Worm (Caenorhabditis elegans) whole organism, young adult: ENCODE results near the gene gro-1.

ENCODE experiments used
- B0019.2 ChIP-seq: fragments of 200-800 bp; sonication (Bioruptor generic); conservative IDR thresholded peaks from 2 replicates; pipeline ENCODE4 v1.3.6; 2022; ENCODE audit warnings: missing genetic modification reagents, missing genetic modification characterization, missing compliant biosample characterization
- B0261.1 ChIP-seq: sonication (generic microtip); optimal IDR thresholded peaks from 2 replicates; lab custom pipeline; 2016; ENCODE audit warnings: mild to moderate bottlenecking, missing genetic modification characterization, moderate library complexity, missing compliant biosample characterization
- C06A6.2 ChIP-seq: fragments of 200-800 bp; sonication (Bioruptor generic); conservative IDR thresholded peaks from 2 replicates; pipeline ENCODE4 v1.3.6; 2022; ENCODE audit warnings: missing genetic modification characterization, missing compliant biosample characterization
- F33H1.4 ChIP-seq: fragments of 200-800 bp; sonication (Bioruptor generic); IDR thresholded peaks from 2 replicates; pipeline ENCODE4 v1.3.6; 2022; ENCODE audit warnings: missing genetic modification reagents, missing genetic modification characterization, missing compliant biosample characterization
- F49E8.2 ChIP-seq: sonication (generic microtip); optimal IDR thresholded peaks from 3 replicates; lab custom pipeline; 2017; ENCODE audit warnings: missing genetic modification characterization, mild to moderate bottlenecking, missing compliant biosample characterization, antibody characterized with exemption, moderate library complexity; ENCODE audit not compliant: insufficient read depth
- F55B11.4 ChIP-seq: sonication (generic microtip); optimal IDR thresholded peaks from 2 replicates; lab custom pipeline; 2016; ENCODE audit warnings: missing compliant biosample characterization, missing genetic modification characterization, borderline replicate concordance; ENCODE audit not compliant: insufficient read depth
- F57A8.1 ChIP-seq: fragments of 200-800 bp; sonication (Bioruptor generic); optimal IDR thresholded peaks from 2 replicates; lab custom pipeline; 2018; ENCODE audit warnings: mild to moderate bottlenecking, missing genetic modification characterization, moderate library complexity, missing compliant biosample characterization
- Y53F4B.3 ChIP-seq: fragments of 200-800 bp; sonication (Bioruptor generic); IDR thresholded peaks from 2 replicates; pipeline ENCODE4 v1.3.6; 2022; ENCODE audit warnings: missing genetic modification reagents, missing genetic modification characterization, missing compliant biosample characterization
- Y79H2A.3 ChIP-seq: fragments of 200-800 bp; sonication (Bioruptor generic); conservative IDR thresholded peaks from 2 replicates; pipeline ENCODE4 v1.3.6; 2022; ENCODE audit warnings: missing genetic modification reagents, missing genetic modification characterization, missing compliant biosample characterization
- akir-1 ChIP-seq: fragments of 200-800 bp; sonication (Bioruptor generic); optimal IDR thresholded peaks from 2 replicates; lab custom pipeline; 2018; ENCODE audit warnings: mild to moderate bottlenecking, missing genetic modification characterization, moderate library complexity, missing compliant biosample characterization
- atf-7 ChIP-seq: sonication (generic microtip); optimal IDR thresholded peaks from 2 replicates; lab custom pipeline; 2017; ENCODE audit warnings: mild to moderate bottlenecking, missing genetic modification characterization, missing compliant biosample characterization
- attf-3 ChIP-seq: fragments of 200-800 bp; sonication (Bioruptor generic); conservative IDR thresholded peaks from 2 replicates; pipeline ENCODE4 v1.3.6; 2022; ENCODE audit warnings: missing genetic modification reagents, missing genetic modification characterization, missing compliant biosample characterization
- bed-1 ChIP-seq: fragments of 200-800 bp; sonication (Bioruptor generic); IDR thresholded peaks from 2 replicates; pipeline ENCODE4 v1.3.6; 2022; ENCODE audit warnings: missing genetic modification reagents, missing genetic modification characterization, missing compliant biosample characterization
- bed-2 ChIP-seq: fragments of 200-800 bp; sonication (Bioruptor generic); IDR thresholded peaks from 2 replicates; pipeline ENCODE4 v1.3.6; 2022; ENCODE audit warnings: missing genetic modification reagents, missing genetic modification characterization, missing compliant biosample characterization
- ceh-79 ChIP-seq: sonication (generic microtip); optimal IDR thresholded peaks from 2 replicates; lab custom pipeline; 2017; ENCODE audit warnings: mild to moderate bottlenecking, missing genetic modification characterization, missing compliant biosample characterization
- egl-44 ChIP-seq: fragments of 200-800 bp; sonication (Bioruptor generic); IDR thresholded peaks from 2 replicates; pipeline ENCODE4 v1.3.6; 2022; ENCODE audit warnings: missing genetic modification reagents, missing genetic modification characterization, missing compliant biosample characterization
- ekl-4 ChIP-seq: fragments of 200-800 bp; sonication (Bioruptor generic); IDR thresholded peaks from 2 replicates; pipeline ENCODE4 v1.3.6; 2022; ENCODE audit warnings: missing genetic modification reagents, missing genetic modification characterization, missing compliant biosample characterization
- him-1 ChIP-seq: sonication (generic microtip); optimal IDR thresholded peaks from 2 replicates; lab custom pipeline; 2016; ENCODE audit warnings: missing genotype, missing genetic modification reagents, missing genetic modification characterization, missing compliant biosample characterization
- hmg-1.2 ChIP-seq: fragments of 200-800 bp; sonication (Bioruptor generic); IDR thresholded peaks from 2 replicates; pipeline ENCODE4 v1.3.6; 2022; ENCODE audit warnings: missing genetic modification reagents, missing genetic modification characterization, missing compliant biosample characterization
- hrde-1 ChIP-seq: sonication (generic microtip); optimal IDR thresholded peaks from 2 replicates; lab custom pipeline; 2016; ENCODE audit warnings: missing genetic modification characterization, mild to moderate bottlenecking, missing compliant biosample characterization, moderate library complexity, missing genotype, missing genetic modification reagents, borderline replicate concordance
- hsf-1 ChIP-seq: fragments of 200-800 bp; sonication (Bioruptor generic); IDR thresholded peaks from 2 replicates; pipeline ENCODE4 v1.3.6; 2022; ENCODE audit warnings: missing genetic modification reagents, missing genetic modification characterization, missing compliant biosample characterization
- let-607 ChIP-seq, 2 experiments: fragments of 200-800 bp in 1 of 2; sonication (Bioruptor generic) in 1 of 2; sonication (generic microtip) in 1 of 2; optimal IDR thresholded peaks; 2 replicates each; lab custom pipeline; 2016 to 2018; ENCODE audit warnings: mild to moderate bottlenecking in 2 of 2, missing compliant biosample characterization in 2 of 2, missing genetic modification characterization in 2 of 2, moderate library complexity in 2 of 2, missing genotype in 1 of 2
- lsy-27 ChIP-seq: sonication (generic microtip); optimal IDR thresholded peaks from 2 replicates; lab custom pipeline; 2017; ENCODE audit warnings: missing genetic modification characterization, mild to moderate bottlenecking, missing compliant biosample characterization, antibody characterized with exemption, missing genotype, borderline replicate concordance; ENCODE audit not compliant: insufficient read depth
- madf-3 ChIP-seq: fragments of 200-800 bp; sonication (Bioruptor generic); IDR thresholded peaks from 2 replicates; pipeline ENCODE4 v1.3.6; 2022; ENCODE audit warnings: missing genetic modification reagents, missing genetic modification characterization, missing compliant biosample characterization
- madf-6 ChIP-seq: fragments of 200-800 bp; sonication (Bioruptor generic); IDR thresholded peaks from 2 replicates; pipeline ENCODE4 v1.3.6; 2022; ENCODE audit warnings: missing genetic modification reagents, missing genetic modification characterization, missing compliant biosample characterization
- mcd-1 ChIP-seq: fragments of 200-800 bp; sonication (Bioruptor generic); IDR thresholded peaks from 2 replicates; pipeline ENCODE4 v1.3.6; 2022; ENCODE audit warnings: missing genetic modification reagents, missing genetic modification characterization, missing compliant biosample characterization
- mxl-1 ChIP-seq: sonication (generic microtip); optimal IDR thresholded peaks from 2 replicates; lab custom pipeline; 2016; ENCODE audit warnings: missing genetic modification characterization, missing compliant biosample characterization
- nfya-1 ChIP-seq: sonication (generic microtip); optimal IDR thresholded peaks from 2 replicates; lab custom pipeline; 2017; ENCODE audit warnings: antibody characterized with exemption, missing compliant biosample characterization, missing genetic modification characterization, borderline replicate concordance; ENCODE audit not compliant: insufficient read depth
- nfya-2 ChIP-seq: fragments of 200-800 bp; sonication (Bioruptor generic); IDR thresholded peaks from 2 replicates; pipeline ENCODE4 v1.3.6; 2022; ENCODE audit warnings: missing genetic modification reagents, missing genetic modification characterization, missing compliant biosample characterization
- nfyb-1 ChIP-seq: fragments of 200-800 bp; sonication (Bioruptor generic); IDR thresholded peaks from 2 replicates; pipeline ENCODE4 v1.3.6; 2022; ENCODE audit warnings: missing genetic modification reagents, missing genetic modification characterization, missing compliant biosample characterization
- nhr-120 ChIP-seq: fragments of 200-800 bp; sonication (Bioruptor generic); IDR thresholded peaks from 2 replicates; pipeline ENCODE4 v1.3.6; 2022; ENCODE audit warnings: missing genetic modification characterization, missing compliant biosample characterization
- nhr-179 ChIP-seq: sonication (generic microtip); optimal IDR thresholded peaks from 2 replicates; lab custom pipeline; 2016; ENCODE audit warnings: mild to moderate bottlenecking, missing genetic modification characterization, missing compliant biosample characterization
- repo-1 ChIP-seq: sonication (generic microtip); optimal IDR thresholded peaks from 2 replicates; lab custom pipeline; 2017; ENCODE audit warnings: mild to moderate bottlenecking, missing genetic modification characterization, missing compliant biosample characterization
- snpc-4 ChIP-seq, 5 experiments: fragments of 150-350 bp in 1 of 5; sonication (generic microtip) in 4 of 5; optimal IDR thresholded peaks; 2 replicates each; lab custom pipeline; 2014 to 2018; ENCODE audit warnings: missing genetic modification characterization in 5 of 5, missing biosample characterization in 3 of 5, antibody characterized with exemption in 2 of 5, mild to moderate bottlenecking in 2 of 5, missing compliant biosample characterization in 2 of 5, missing genotype in 2 of 5, moderate library complexity in 2 of 5, missing genetic modification reagents in 1 of 5
- tlf-1 ChIP-seq: fragments of 200-800 bp; sonication (Bioruptor generic); optimal IDR thresholded peaks from 2 replicates; lab custom pipeline; 2018; ENCODE audit warnings: mild to moderate bottlenecking, missing genetic modification characterization, missing compliant biosample characterization
- unc-62 ChIP-seq: fragments of 150-350 bp; optimal IDR thresholded peaks from 2 replicates; lab custom pipeline; 2014; ENCODE audit warnings: missing biosample characterization, missing genetic modification reagents, missing genetic modification characterization
- zim-3 ChIP-seq: sonication (generic microtip); optimal IDR thresholded peaks from 2 replicates; lab custom pipeline; 2017; ENCODE audit warnings: mild to moderate bottlenecking, missing genetic modification characterization, moderate library complexity, missing compliant biosample characterization
- ztf-28 ChIP-seq: fragments of 200-800 bp; sonication (Bioruptor generic); IDR thresholded peaks from 2 replicates; pipeline ENCODE4 v1.3.6; 2022; ENCODE audit warnings: missing genetic modification reagents, missing genetic modification characterization, missing compliant biosample characterization
- ztf-6 ChIP-seq: fragments of 200-800 bp; sonication (Bioruptor generic); IDR thresholded peaks from 2 replicates; pipeline ENCODE4 v1.3.6; 2022; ENCODE audit warnings: missing genetic modification reagents, missing genetic modification characterization, missing compliant biosample characterization

gro-1 gene

DNA sequence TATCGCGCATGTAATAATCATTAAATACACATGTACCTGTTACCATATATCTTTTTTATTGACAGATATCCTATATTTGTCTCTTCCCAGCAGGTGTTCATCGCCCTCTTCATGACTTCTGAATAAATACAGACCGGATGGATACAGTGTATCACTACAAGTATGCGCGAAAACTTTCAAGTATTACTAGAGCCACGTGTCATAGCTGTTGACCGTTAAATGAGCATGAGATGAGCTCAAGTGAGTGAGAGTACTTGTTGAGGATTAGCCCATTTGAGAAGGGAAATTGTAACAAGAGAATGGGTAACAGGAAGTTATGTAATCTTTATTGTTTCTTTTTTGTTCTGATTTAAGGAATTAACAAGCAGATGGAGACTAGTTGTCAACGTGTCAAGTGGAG, 19.8 kb upstream of the gro-1 start:
- no peak for TF ChIP-seq tlf-1 (GFP tag; lab: Kevin White, UChicago)
- no peak for TF ChIP-seq bed-2 (GFP tag; lab: Robert Waterston, UW)
- no peak for TF ChIP-seq Y53F4B.3 (GFP tag; lab: Robert Waterston, UW)
- TF ChIP-seq atf-7 (tag; lab: Kevin White, UChicago) = no peak
- TF ChIP-seq F49E8.2 = no peak
- no peak for TF ChIP-seq F57A8.1 (GFP tag; lab: Kevin White, UChicago)

DNA sequence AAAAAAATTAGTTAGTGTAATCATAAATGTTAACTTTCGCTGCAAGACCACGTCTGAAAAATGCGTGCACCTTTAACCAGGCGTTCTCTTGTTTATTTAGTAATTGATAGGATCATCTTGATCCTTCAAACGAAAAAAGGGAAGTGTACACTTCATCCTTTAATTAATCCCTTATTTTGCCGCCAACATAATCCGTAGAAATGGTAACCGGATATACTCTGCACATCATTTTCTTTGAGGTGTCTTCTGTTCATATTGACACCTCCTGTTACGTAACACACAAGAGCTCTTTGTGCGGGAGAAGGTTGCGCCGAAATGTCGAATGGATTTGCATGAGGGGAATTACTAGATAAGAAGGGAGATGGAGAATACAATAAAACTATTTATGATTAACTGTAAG, 16.2 kb upstream of the gro-1 start:
- no peak for TF ChIP-seq nfya-2
- TF ChIP-seq zim-3 (tag; lab: Kevin White, UChicago) = no peak
- TF ChIP-seq F33H1.4 (GFP tag; lab: Robert Waterston, UW) = no peak

DNA sequence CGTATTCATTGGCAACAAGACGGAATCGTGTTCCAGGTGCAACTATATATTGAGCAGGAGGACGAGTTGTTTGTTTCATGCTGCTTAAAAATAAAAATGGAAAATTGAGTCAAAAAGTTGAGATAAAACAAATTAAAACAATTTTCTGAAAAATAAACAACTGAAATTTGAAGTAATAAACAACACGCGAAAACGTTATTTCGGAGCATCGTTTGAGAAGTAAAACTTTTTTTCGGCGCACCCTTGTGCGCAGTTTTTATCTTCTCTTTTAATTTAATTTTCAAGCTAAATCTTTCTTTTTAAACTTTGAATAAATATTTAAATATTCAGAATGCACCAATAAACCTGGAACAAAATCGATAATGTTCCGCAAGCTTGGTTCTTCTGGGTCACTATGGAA, 10.8 kb upstream of the gro-1 start, which contains the start of the genes sumv-1 and gop-1:
TSS of gene sumv-1 (minus strand) at position 80 of the 400 bp plus-strand sequence.
TSS of gene gop-1 (plus strand) at position 331 of the 400 bp plus-strand sequence.
- TF ChIP-seq let-607 (tag; optimal IDR thresholded peaks at IDR 0.05; lab: Kevin White, UChicago) = no peak
- peak; percentile 83 for TF ChIP-seq attf-3 (GFP tag; lab: Robert Waterston, UW)

DNA sequence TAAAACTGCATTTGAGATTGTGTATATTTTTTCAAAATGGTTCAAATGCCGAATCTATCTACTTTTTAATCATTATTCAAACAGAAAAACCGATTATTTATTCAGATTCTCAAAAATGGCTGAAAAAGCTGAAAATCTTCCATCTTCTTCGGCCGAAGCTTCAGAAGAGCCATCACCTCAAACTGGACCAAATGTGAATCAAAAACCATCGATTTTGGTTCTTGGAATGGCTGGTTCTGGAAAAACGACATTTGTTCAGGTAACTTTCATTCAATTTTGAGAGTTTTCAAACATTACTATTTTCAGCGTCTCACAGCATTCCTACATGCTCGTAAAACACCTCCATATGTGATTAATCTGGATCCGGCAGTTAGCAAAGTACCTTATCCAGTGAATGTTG, 6.0 kb upstream of the gro-1 start, which contains the start of gene gop-2:
TSS of gene gop-2 (plus strand) at position 106 of the 400 bp plus-strand sequence.
- TF ChIP-seq nhr-179 (tag; lab: Kevin White, UChicago) = no peak
- no peak for TF ChIP-seq snpc-4 (GFP tag; optimal IDR thresholded peaks at IDR 0.05; lab: Kevin White, UChicago)
- no peak for TF ChIP-seq snpc-4 (tag; optimal IDR thresholded peaks at IDR 0.05; lab: Kevin White, UChicago)
- no peak for TF ChIP-seq akir-1 (GFP tag; lab: Kevin White, UChicago)
- TF ChIP-seq unc-62 = no peak
- no peak for TF ChIP-seq ekl-4 (GFP tag; lab: Robert Waterston, UW)
- TF ChIP-seq B0261.1 (tag; lab: Kevin White, UChicago) = no peak
- TF ChIP-seq hsf-1 (GFP tag; lab: Robert Waterston, UW) = no peak
- no peak for TF ChIP-seq hmg-1.2
- TF ChIP-seq mxl-1 (tag; lab: Kevin White, UChicago) = no peak
- TF ChIP-seq F33H1.4 (GFP tag; lab: Robert Waterston, UW) = no peak
- no peak for TF ChIP-seq F55B11.4 (tag; lab: Kevin White, UChicago)
- TF ChIP-seq repo-1 (tag; lab: Kevin White, UChicago) = no peak
- no peak for TF ChIP-seq lsy-27 (tag; lab: Kevin White, UChicago)
- no peak for TF ChIP-seq nfyb-1 (GFP tag; lab: Robert Waterston, UW)

DNA sequence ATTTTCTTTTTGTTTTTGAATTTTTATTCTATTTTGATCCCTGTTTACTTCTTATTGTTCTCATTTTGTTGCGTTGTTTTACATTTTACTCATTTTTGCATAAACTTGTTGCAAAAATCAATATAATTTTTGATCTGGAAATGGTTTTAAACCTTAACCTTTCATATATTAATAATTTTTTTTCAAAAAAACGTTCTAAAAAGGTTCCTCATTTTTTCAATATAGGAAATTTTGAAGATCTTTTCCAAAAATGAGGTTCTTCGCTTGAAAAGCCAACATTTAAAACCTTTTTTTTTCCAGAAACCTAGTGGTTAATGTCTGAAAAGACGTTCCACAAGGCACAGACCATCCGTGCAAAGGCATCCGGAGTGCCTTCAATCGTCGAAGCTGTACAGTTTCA, 4.5 kb upstream of the gro-1 start, which contains the start of gene gop-3:
TSS of gene gop-3 (plus strand) at position 301 of the 400 bp plus-strand sequence.
- TF ChIP-seq lsy-27 (tag; lab: Kevin White, UChicago) (no peak), ztf-28 (GFP tag; lab: Robert Waterston, UW) (no peak), nfya-1 (tag; lab: Kevin White, UChicago) (no peak), C06A6.2 (GFP tag; lab: Robert Waterston, UW) (no peak), madf-6 (GFP tag; lab: Robert Waterston, UW) (no peak), F57A8.1 (GFP tag; lab: Kevin White, UChicago) (no peak), egl-44 (no peak), B0019.2 (GFP tag; lab: Robert Waterston, UW) (no peak), ceh-79 (tag; lab: Kevin White, UChicago) (no peak), snpc-4 (GFP tag; optimal IDR thresholded peaks at IDR 0.05; lab: Kevin White, UChicago) (no peak), snpc-4 (tag; optimal IDR thresholded peaks at IDR 0.05; lab: Kevin White, UChicago) (no peak), bed-1 (GFP tag; lab: Robert Waterston, UW) (no peak), ztf-6 (GFP tag; lab: Robert Waterston, UW) (no peak), him-1 (no peak), hrde-1 (tag; lab: Kevin White, UChicago) (no peak), mcd-1 (GFP tag; lab: Robert Waterston, UW) (no peak), nhr-120 (GFP tag; lab: Robert Waterston, UW) (no peak), Y79H2A.3 (GFP tag; lab: Robert Waterston, UW) (no peak), madf-3 (no peak)
- TF ChIP-seq, all 124 proteins: peak for 0
